Worm (Caenorhabditis elegans) whole organism, L1 larva: ENCODE data around the gene C06H2.2.

Source experiments
- C16A3.4 ChIP-seq: fragments of 150-350 bp; optimal IDR thresholded peaks from 2 replicates; lab custom pipeline; 2014; ENCODE audit warnings: missing biosample characterization, missing genetic modification characterization
- aly-2 ChIP-seq: fragments of 150-350 bp; optimal IDR thresholded peaks from 2 replicates; lab custom pipeline; 2014; ENCODE audit warnings: missing biosample characterization, missing genetic modification characterization
- ceh-63 ChIP-seq: fragments of 200-800 bp; sonication (Bioruptor generic); optimal IDR thresholded peaks from 2 replicates; lab custom pipeline; 2018; ENCODE audit warnings: mild to moderate bottlenecking, missing genetic modification characterization, missing compliant biosample characterization
- ceh-82 ChIP-seq, 3 experiments: fragments of 150-350 bp in 1 of 3; sonication (generic microtip) in 2 of 3; optimal IDR thresholded peaks; 2 replicates each; lab custom pipeline; 2014 to 2017; ENCODE audit warnings: missing biosample characterization in 3 of 3, missing genetic modification characterization in 3 of 3
- ceh-88 ChIP-seq: fragments of 200-800 bp; sonication (Bioruptor generic); IDR thresholded peaks from 2 replicates; pipeline ENCODE4 v1.3.6; 2022; ENCODE audit warnings: missing genetic modification characterization, missing compliant biosample characterization
- ceh-90 ChIP-seq: sonication (generic microtip); optimal IDR thresholded peaks from 2 replicates; lab custom pipeline; 2016; ENCODE audit warnings: missing genetic modification characterization, missing compliant biosample characterization
- dpl-1 ChIP-seq, 3 experiments: fragments of 150-350 bp in 2 of 3; sonication (generic microtip) in 1 of 3; optimal IDR thresholded peaks; 2 replicates each; lab custom pipeline; 2014 to 2017; ENCODE audit warnings: missing biosample characterization in 3 of 3, missing genetic modification characterization in 3 of 3, missing genetic modification reagents in 3 of 3
- dsc-1 ChIP-seq: sonication (generic microtip); optimal IDR thresholded peaks from 2 replicates; lab custom pipeline; 2016; ENCODE audit warnings: mild to moderate bottlenecking, missing genetic modification characterization, missing compliant biosample characterization
- efl-1 ChIP-seq, 4 experiments: fragments of 150-350 bp; optimal IDR thresholded peaks in 3 of 4; peaks in 1 of 4; 1 replicate in 1 of 4; 2 replicates in 3 of 4; lab custom pipeline; 2014; ENCODE audit warnings: missing biosample characterization in 2 of 4, missing genetic modification characterization in 2 of 4, missing genetic modification reagents in 2 of 4
- egl-27 ChIP-seq, 2 experiments: fragments of 150-350 bp in 1 of 2; sonication (generic microtip); optimal IDR thresholded peaks; 3 replicates each; lab custom pipeline; 2017 to 2018; ENCODE audit warnings: missing biosample characterization in 2 of 2, missing genetic modification characterization in 2 of 2, missing genetic modification reagents in 2 of 2
- ets-5 ChIP-seq: fragments of 200-800 bp; sonication (Bioruptor generic); IDR thresholded peaks from 2 replicates; pipeline ENCODE4 v1.3.6; 2022; ENCODE audit warnings: missing genetic modification characterization, missing compliant biosample characterization
- fkh-4 ChIP-seq: sonication (generic microtip); optimal IDR thresholded peaks from 2 replicates; lab custom pipeline; 2016; ENCODE audit warnings: missing compliant biosample characterization, missing genetic modification characterization, borderline replicate concordance
- fos-1 ChIP-seq: fragments of 150-350 bp; optimal IDR thresholded peaks from 2 replicates; lab custom pipeline; 2014; ENCODE audit warnings: missing biosample characterization, missing genetic modification characterization
- hpl-2 ChIP-seq: fragments of 150-350 bp; optimal IDR thresholded peaks from 2 replicates; lab custom pipeline; 2014; ENCODE audit warnings: missing biosample characterization, missing genetic modification reagents, missing genetic modification characterization
- irx-1 ChIP-seq: sonication (generic microtip); optimal IDR thresholded peaks from 2 replicates; lab custom pipeline; 2016; ENCODE audit warnings: missing genetic modification characterization, missing compliant biosample characterization
- lin-13 ChIP-seq: fragments of 150-350 bp; optimal IDR thresholded peaks from 2 replicates; lab custom pipeline; 2014; ENCODE audit warnings: missing biosample characterization, missing genetic modification reagents, missing genetic modification characterization
- lin-14 ChIP-seq: fragments of 200-800 bp; sonication (Bioruptor generic); optimal IDR thresholded peaks from 2 replicates; lab custom pipeline; 2018; ENCODE audit warnings: mild to moderate bottlenecking, missing genetic modification characterization, moderate library complexity, missing compliant biosample characterization
- lin-35 ChIP-seq, 2 experiments: fragments of 150-350 bp; optimal IDR thresholded peaks; 2 replicates each; lab custom pipeline; 2014; ENCODE audit warnings: missing biosample characterization in 2 of 2, missing genetic modification characterization in 2 of 2, missing genetic modification reagents in 2 of 2
- lin-39 ChIP-seq: fragments of 150-350 bp; optimal IDR thresholded peaks from 2 replicates; lab custom pipeline; 2014; ENCODE audit warnings: missing biosample characterization, missing genetic modification reagents, missing genetic modification characterization
- lir-3 ChIP-seq: sonication (generic microtip); optimal IDR thresholded peaks from 2 replicates; lab custom pipeline; 2016; ENCODE audit warnings: mild to moderate bottlenecking, missing genetic modification characterization, moderate library complexity, missing compliant biosample characterization; ENCODE audit not compliant: poor library complexity
- lsy-2 ChIP-seq, 2 experiments: fragments of 150-350 bp; optimal IDR thresholded peaks; 2 replicates each; lab custom pipeline; 2014; ENCODE audit warnings: missing biosample characterization in 2 of 2, missing genetic modification characterization in 2 of 2
- mdl-1 ChIP-seq, 2 experiments: fragments of 150-350 bp; optimal IDR thresholded peaks; 2 replicates each; lab custom pipeline; 2014 to 2017; ENCODE audit warnings: missing biosample characterization in 2 of 2, missing genetic modification characterization in 2 of 2, inconsistent platforms in 1 of 2
- mep-1 ChIP-seq: fragments of 150-350 bp; optimal IDR thresholded peaks from 2 replicates; lab custom pipeline; 2014; ENCODE audit warnings: missing biosample characterization, missing genetic modification characterization
- nhr-20 ChIP-seq: sonication (generic microtip); optimal IDR thresholded peaks from 2 replicates; lab custom pipeline; 2016; ENCODE audit warnings: mild to moderate bottlenecking, missing genetic modification characterization, missing compliant biosample characterization
- nhr-47 ChIP-seq: sonication (generic microtip); optimal IDR thresholded peaks from 2 replicates; lab custom pipeline; 2016; ENCODE audit warnings: mild to moderate bottlenecking, missing genetic modification characterization, moderate library complexity, missing compliant biosample characterization
- nhr-71 ChIP-seq: sonication (generic microtip); optimal IDR thresholded peaks from 2 replicates; lab custom pipeline; 2016; ENCODE audit warnings: mild to moderate bottlenecking, missing genetic modification characterization, moderate library complexity, missing compliant biosample characterization
- nhr-76 ChIP-seq: sonication (generic microtip); optimal IDR thresholded peaks from 2 replicates; lab custom pipeline; 2017; ENCODE audit warnings: missing biosample characterization, missing genetic modification characterization
- nhr-77 ChIP-seq: fragments of 150-350 bp; optimal IDR thresholded peaks from 2 replicates; lab custom pipeline; 2014; ENCODE audit warnings: missing biosample characterization, missing genetic modification characterization
- nhr-90 ChIP-seq: sonication (generic microtip); optimal IDR thresholded peaks from 2 replicates; lab custom pipeline; 2016; ENCODE audit warnings: mild to moderate bottlenecking, missing genetic modification characterization, missing compliant biosample characterization; ENCODE audit not compliant: poor library complexity
- pag-3 ChIP-seq: sonication (generic microtip); optimal IDR thresholded peaks from 2 replicates; lab custom pipeline; 2017; ENCODE audit warnings: missing genetic modification characterization, mild to moderate bottlenecking, missing compliant biosample characterization, antibody characterized with exemption, borderline replicate concordance; ENCODE audit not compliant: insufficient read depth
- pax-3 ChIP-seq: fragments of 200-800 bp; sonication (Bioruptor generic); optimal IDR thresholded peaks from 2 replicates; lab custom pipeline; 2018; ENCODE audit warnings: mild to moderate bottlenecking, missing genetic modification characterization, moderate library complexity, missing compliant biosample characterization
- rnt-1 ChIP-seq: sonication (generic microtip); optimal IDR thresholded peaks from 2 replicates; lab custom pipeline; 2016; ENCODE audit warnings: mild to moderate bottlenecking, missing genetic modification characterization, moderate library complexity, missing compliant biosample characterization
- skn-1 ChIP-seq: fragments of 150-350 bp; optimal IDR thresholded peaks from 2 replicates; lab custom pipeline; 2014; ENCODE audit warnings: missing biosample characterization, missing genetic modification characterization
- snpc-4 ChIP-seq: fragments of 150-350 bp; optimal IDR thresholded peaks from 2 replicates; lab custom pipeline; 2014; ENCODE audit warnings: missing biosample characterization, missing genetic modification characterization
- snu-23 ChIP-seq: sonication (generic microtip); optimal IDR thresholded peaks from 2 replicates; lab custom pipeline; 2016; ENCODE audit warnings: missing genetic modification characterization, missing compliant biosample characterization
- sox-4 ChIP-seq: sonication (generic microtip); optimal IDR thresholded peaks from 2 replicates; lab custom pipeline; 2016; ENCODE audit warnings: missing genetic modification characterization, missing compliant biosample characterization
- sptf-1 ChIP-seq: fragments of 150-350 bp; optimal IDR thresholded peaks from 2 replicates; lab custom pipeline; 2014; ENCODE audit warnings: missing biosample characterization, missing genetic modification characterization
- sup-37 ChIP-seq: fragments of 200-800 bp; sonication (Bioruptor generic); optimal IDR thresholded peaks from 2 replicates; lab custom pipeline; 2018; ENCODE audit warnings: mild to moderate bottlenecking, missing genetic modification characterization, missing compliant biosample characterization
- swsn-7 ChIP-seq: sonication (generic microtip); optimal IDR thresholded peaks from 2 replicates; lab custom pipeline; 2016; ENCODE audit warnings: missing genetic modification characterization, missing compliant biosample characterization
- tbx-2 ChIP-seq: sonication (generic microtip); optimal IDR thresholded peaks from 2 replicates; lab custom pipeline; 2016; ENCODE audit warnings: missing genetic modification characterization, missing compliant biosample characterization
- unc-30 ChIP-seq: sonication (generic microtip); optimal IDR thresholded peaks from 2 replicates; lab custom pipeline; 2017; ENCODE audit warnings: missing biosample characterization, missing genetic modification characterization
- unc-62 ChIP-seq: fragments of 150-350 bp; optimal IDR thresholded peaks from 2 replicates; lab custom pipeline; 2014; ENCODE audit warnings: missing biosample characterization, missing genetic modification reagents, missing genetic modification characterization
- vab-15 ChIP-seq: sonication (generic microtip); optimal IDR thresholded peaks from 2 replicates; lab custom pipeline; 2017; ENCODE audit warnings: missing genotype, mild to moderate bottlenecking, missing genetic modification characterization, missing compliant biosample characterization
- xbp-1 ChIP-seq: sonication (generic microtip); optimal IDR thresholded peaks from 2 replicates; lab custom pipeline; 2016; ENCODE audit warnings: missing genetic modification characterization, missing compliant biosample characterization
- ztf-4 ChIP-seq: fragments of 150-350 bp; optimal IDR thresholded peaks from 2 replicates; lab custom pipeline; 2014; ENCODE audit warnings: missing biosample characterization, missing genetic modification characterization

C06H2.2 gene

ce11 chrV:11082475-11082874 is 42.5 kb upstream of the C06H2.2 start (continued):
- TF ChIP-seq nhr-90 (tag; lab: Kevin White, UChicago) (peak; percentile 24), lin-13 (GFP tag; lab: Kevin White, UChicago) (peak; percentile 14), snpc-4 (no peak), egl-27 (tag; optimal IDR thresholded peaks at IDR 0.05; lab: Kevin White, UChicago) (peak in 1 of 2 experiments; percentile 24), nhr-71 (tag; lab: Kevin White, UChicago) (peak; percentile 93), lin-35 (GFP tag; optimal IDR thresholded peaks at IDR 0.05; lab: Kevin White, UChicago) (no peak), fkh-4 (tag; lab: Kevin White, UChicago) (no peak), lir-3 (tag; lab: Kevin White, UChicago) (peak; percentile 21), sox-4 (tag; lab: Kevin White, UChicago) (no peak), unc-62 (GFP tag; lab: Kevin White, UChicago) (no peak), dsc-1 (tag; lab: Kevin White, UChicago) (peak; percentile 67), vab-15 (tag; lab: Kevin White, UChicago) (no peak), lin-14 (GFP tag; lab: Kevin White, UChicago) (peak; percentile 88), irx-1 (peak; percentile 49), sptf-1 (tag; lab: Kevin White, UChicago) (no peak)

DNA sequence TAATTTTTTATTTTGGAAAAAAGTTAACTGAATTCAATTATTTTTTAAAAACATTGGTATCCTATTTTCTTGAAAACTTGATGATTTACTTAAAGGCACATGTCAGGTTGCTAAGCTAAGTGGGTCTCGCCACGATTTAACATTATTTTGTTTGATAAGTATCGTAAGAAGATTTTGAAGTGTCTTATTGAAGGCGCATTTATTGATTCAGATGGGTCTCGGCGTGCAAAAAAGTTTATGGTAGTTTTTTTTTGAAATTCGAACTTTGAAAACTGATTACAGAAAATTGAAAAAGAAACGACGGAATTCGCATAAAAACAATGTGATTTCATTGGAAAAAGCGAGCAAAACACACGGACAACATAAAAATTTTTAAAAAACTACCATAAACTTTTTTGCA is 42.1 kb upstream of the C06H2.2 start:
- TF ChIP-seq xbp-1 (tag; lab: Kevin White, UChicago) (no peak), pag-3 (tag; lab: Kevin White, UChicago) (no peak), unc-30 (tag; lab: Kevin White, UChicago) (no peak), skn-1 (tag; lab: Kevin White, UChicago) (no peak), ets-5 (GFP tag; lab: Robert Waterston, UW) (no peak), nhr-47 (tag; lab: Kevin White, UChicago) (no peak), nhr-77 (tag; lab: Kevin White, UChicago) (no peak), C16A3.4 (no peak), ztf-4 (tag; lab: Kevin White, UChicago) (no peak), sup-37 (GFP tag; lab: Kevin White, UChicago) (no peak), hpl-2 (GFP tag; lab: Kevin White, UChicago) (no peak), dsc-1 (tag; lab: Kevin White, UChicago) (no peak)

ce11 chrV:11083691-11084090 is 41.3 kb upstream of the C06H2.2 start:
- TF ChIP-seq swsn-7 (peak; percentile 49), fos-1 (tag; lab: Kevin White, UChicago) (peak; percentile 10), nhr-71 (tag; lab: Kevin White, UChicago) (peak; percentile 80), tbx-2 (tag; lab: Kevin White, UChicago) (peak; percentile 67), dpl-1 (GFP tag; optimal IDR thresholded peaks at IDR 0.05; lab: Kevin White, UChicago) (peak in 1 of 3 experiments; percentile 27), pag-3 (tag; lab: Kevin White, UChicago) (peak; percentile 88), hpl-2 (GFP tag; lab: Kevin White, UChicago) (no peak), ceh-63 (GFP tag; lab: Kevin White, UChicago) (no peak), ceh-90 (tag; lab: Kevin White, UChicago) (no peak), nhr-77 (tag; lab: Kevin White, UChicago) (peak; percentile 66), nhr-76 (no peak), mdl-1 (tag; optimal IDR thresholded peaks at IDR 0.05; lab: Kevin White, UChicago) (peak in 1 of 2 experiments; percentile 70), fkh-4 (tag; lab: Kevin White, UChicago) (peak; percentile 12), nhr-47 (tag; lab: Kevin White, UChicago) (peak; percentile 23), rnt-1 (tag; lab: Kevin White, UChicago) (peak; percentile 84), lsy-2 (tag; optimal IDR thresholded peaks at IDR 0.05; lab: Kevin White, UChicago) (peak; percentile 23 to 60), ceh-82 (tag; optimal IDR thresholded peaks at IDR 0.05; lab: Kevin White, UChicago) (peak in 2 of 3 experiments; percentile 24 to 42), mep-1 (tag; lab: Kevin White, UChicago) (peak; percentile 49), lin-39 (tag; lab: Kevin White, UChicago) (no peak), sup-37 (GFP tag; lab: Kevin White, UChicago) (peak; percentile 28), dsc-1 (tag; lab: Kevin White, UChicago) (peak; percentile 79), xbp-1 (tag; lab: Kevin White, UChicago) (peak; percentile 20), irx-1 (peak; percentile 35), lin-35 (GFP tag; optimal IDR thresholded peaks at IDR 0.05; lab: Kevin White, UChicago) (peak in 1 of 2 experiments; percentile 10), ceh-88 (GFP tag; lab: Robert Waterston, UW) (no peak), pax-3 (tag; lab: Kevin White, UChicago) (no peak), efl-1 (optimal IDR thresholded peaks at IDR 0.05; lab: Kevin White, UChicago) (peak; percentile 6 to 33), efl-1 (GFP tag; optimal IDR thresholded peaks at IDR 0.05 in 1 of 2; lab: Kevin White, UChicago) (peak in 1 of 2 experiments; percentile 44), C16A3.4 (peak; percentile 11), nhr-20 (tag; lab: Kevin White, UChicago) (peak; percentile 47), snu-23 (peak; percentile 64), aly-2 (tag; lab: Kevin White, UChicago) (peak; percentile 32)
